Fruit fly (Drosophila melanogaster) whole organism, embryonic: Measurements from ENCODE around the gene CG15537.

Experiments used
- C15 ChIP-seq: fragments of 200-800 bp; sonication (Bioruptor generic); IDR thresholded peaks from 3 replicates; pipeline ENCODE4 v1.3.6; 2022; ENCODE audit warnings: missing biosample characterization, missing genetic modification characterization
- CG10209 ChIP-seq: fragments of 200-800 bp; sonication (Bioruptor generic); optimal IDR thresholded peaks from 3 replicates; lab custom pipeline; 2017; ENCODE audit warnings: missing biosample characterization, mild to moderate bottlenecking, missing genetic modification characterization, missing genetic modification reagents
- CG10959 ChIP-seq: fragments of 200-800 bp; sonication (Bioruptor generic); IDR thresholded peaks from 2 replicates; pipeline ENCODE4 v1.3.6; 2022; ENCODE audit warnings: missing biosample characterization, missing genetic modification characterization
- CG11398 ChIP-seq: fragments of 200-800 bp; sonication (Bioruptor generic); optimal IDR thresholded peaks from 2 replicates; lab custom pipeline; 2016; ENCODE audit warnings: missing biosample characterization, missing genetic modification characterization
- CG14710 ChIP-seq: fragments of 200-800 bp; sonication (Bioruptor generic); optimal IDR thresholded peaks from 3 replicates; lab custom pipeline; 2019; ENCODE audit warnings: missing biosample characterization, mild to moderate bottlenecking, missing genetic modification characterization, moderate library complexity
- CG15011 ChIP-seq: fragments of 200-800 bp; sonication (Bioruptor generic); optimal IDR thresholded peaks from 3 replicates; lab custom pipeline; 2018; ENCODE audit warnings: missing biosample characterization, mild to moderate bottlenecking, missing genetic modification characterization
- CG15479 ChIP-seq: fragments of 200-800 bp; sonication (Bioruptor generic); optimal IDR thresholded peaks from 3 replicates; lab custom pipeline; 2019; ENCODE audit warnings: missing biosample characterization, mild to moderate bottlenecking, missing genetic modification characterization, moderate library complexity
- CG17912 ChIP-seq: fragments of 200-800 bp; sonication (Bioruptor generic); optimal IDR thresholded peaks from 2 replicates; lab custom pipeline; 2018; ENCODE audit warnings: missing biosample characterization, mild to moderate bottlenecking, missing genetic modification characterization
- CG2120 ChIP-seq: fragments of 200-800 bp; sonication (Bioruptor generic); optimal IDR thresholded peaks from 3 replicates; lab custom pipeline; 2016; ENCODE audit warnings: missing biosample characterization, missing genetic modification characterization
- CG2129 ChIP-seq: fragments of 200-800 bp; sonication (Bioruptor generic); IDR thresholded peaks from 2 replicates; pipeline ENCODE4 v1.3.6; 2022; ENCODE audit warnings: missing biosample characterization, missing genetic modification characterization; ENCODE audit not compliant: partially characterized antibody
- CG3163 ChIP-seq: fragments of 200-800 bp; sonication (Bioruptor generic); optimal IDR thresholded peaks from 3 replicates; lab custom pipeline; 2016; ENCODE audit warnings: missing biosample characterization, missing genetic modification characterization
- CG42726 ChIP-seq: fragments of 200-800 bp; sonication (Bioruptor generic); IDR thresholded peaks from 2 replicates; pipeline ENCODE4 v1.3.6; 2022; ENCODE audit warnings: missing biosample characterization, missing genetic modification characterization; ENCODE audit not compliant: partially characterized antibody
- CG4424 ChIP-seq: fragments of 200-800 bp; sonication (Bioruptor generic); optimal IDR thresholded peaks from 3 replicates; lab custom pipeline; 2016; ENCODE audit warnings: missing biosample characterization, missing genetic modification characterization
- CG4820 ChIP-seq: fragments of 200-800 bp; sonication (Bioruptor generic); optimal IDR thresholded peaks from 3 replicates; lab custom pipeline; 2016; ENCODE audit warnings: missing biosample characterization, missing genetic modification characterization
- CG4854 ChIP-seq: fragments of 200-800 bp; sonication (Bioruptor generic); optimal IDR thresholded peaks from 2 replicates; lab custom pipeline; 2016; ENCODE audit warnings: missing biosample characterization, missing genetic modification characterization, inconsistent platforms
- CG7271 ChIP-seq: fragments of 200-800 bp; sonication (Bioruptor generic); optimal IDR thresholded peaks from 2 replicates; lab custom pipeline; 2018; ENCODE audit warnings: missing biosample characterization, mild to moderate bottlenecking, missing genetic modification characterization, moderate library complexity
- CoRest ChIP-seq: fragments of 200-800 bp; sonication (Bioruptor generic); optimal IDR thresholded peaks from 3 replicates; lab custom pipeline; 2018; ENCODE audit warnings: missing biosample characterization, mild to moderate bottlenecking, missing genetic modification characterization, moderate library complexity
- D ChIP-seq, 2 experiments: fragments of 200-800 bp in 1 of 2; fragments of >200 bp in 1 of 2; sonication (Bioruptor generic) in 1 of 2; optimal IDR thresholded peaks; 2 replicates in 1 of 2; 3 replicates in 1 of 2; lab custom pipeline; 2017; ENCODE audit warnings: mild to moderate bottlenecking in 1 of 2, missing biosample characterization in 1 of 2, missing genetic modification characterization in 1 of 2, missing genetic modification reagents in 1 of 2
- Dad ChIP-seq: fragments of 200-800 bp; sonication (Bioruptor generic); optimal IDR thresholded peaks from 3 replicates; lab custom pipeline; 2016; ENCODE audit warnings: missing biosample characterization, missing genetic modification characterization
- Dll ChIP-seq: fragments of 200-800 bp; sonication (Bioruptor generic); IDR thresholded peaks from 4 replicates; pipeline ENCODE4 v1.3.6; 2022; ENCODE audit warnings: missing biosample characterization, missing genetic modification characterization; ENCODE audit not compliant: partially characterized antibody
- Elba2 ChIP-seq: fragments of 200-800 bp; sonication (Bioruptor generic); optimal IDR thresholded peaks from 3 replicates; lab custom pipeline; 2016; ENCODE audit warnings: missing biosample characterization, missing genetic modification characterization
- Fer3 ChIP-seq: fragments of 200-800 bp; sonication (Bioruptor generic); optimal IDR thresholded peaks from 2 replicates; lab custom pipeline; 2018; ENCODE audit warnings: missing biosample characterization, mild to moderate bottlenecking, missing genetic modification characterization, moderate library complexity
- GATAe ChIP-seq: fragments of 200-800 bp; sonication (Bioruptor generic); conservative IDR thresholded peaks from 2 replicates; pipeline ENCODE4 v1.3.6; 2022; ENCODE audit warnings: missing biosample characterization, missing genetic modification characterization
- HmgZ ChIP-seq: fragments of 200-800 bp; sonication (Bioruptor generic); optimal IDR thresholded peaks from 2 replicates; lab custom pipeline; 2018; ENCODE audit warnings: missing biosample characterization, mild to moderate bottlenecking, missing genetic modification characterization
- Lhr ChIP-seq: fragments of 200-800 bp; sonication (Bioruptor generic); optimal IDR thresholded peaks from 3 replicates; lab custom pipeline; 2017; ENCODE audit warnings: mild to moderate bottlenecking, missing biosample characterization, missing genetic modification reagents, missing genetic modification characterization
- Lim3 ChIP-seq: fragments of 200-800 bp; sonication (Bioruptor generic); IDR thresholded peaks from 2 replicates; pipeline ENCODE4 v1.3.6; 2022; ENCODE audit warnings: missing biosample characterization, missing genetic modification characterization
- MBD-R2 ChIP-seq: fragments of 200-800 bp; sonication (Bioruptor generic); IDR thresholded peaks from 2 replicates; pipeline ENCODE4 v1.3.6; 2022; ENCODE audit warnings: missing biosample characterization, missing genetic modification characterization
- Optix ChIP-seq: fragments of 200-800 bp; sonication (Bioruptor generic); IDR thresholded peaks from 3 replicates; pipeline ENCODE4 v1.3.6; 2022; ENCODE audit warnings: missing biosample characterization, missing genetic modification characterization
- PHDP ChIP-seq: fragments of 200-800 bp; sonication (Bioruptor generic); optimal IDR thresholded peaks from 3 replicates; lab custom pipeline; 2018; ENCODE audit warnings: missing biosample characterization, mild to moderate bottlenecking, missing genetic modification characterization, moderate library complexity
- Ptx1 ChIP-seq: fragments of 200-800 bp; sonication (Bioruptor generic); IDR thresholded peaks from 2 replicates; pipeline ENCODE4 v1.3.6; 2022; ENCODE audit warnings: missing biosample characterization, missing genetic modification characterization
- al ChIP-seq: fragments of 200-800 bp; sonication (Bioruptor generic); IDR thresholded peaks from 2 replicates; pipeline ENCODE4 v1.3.6; 2022; ENCODE audit warnings: missing biosample characterization, missing genetic modification characterization
- amos ChIP-seq: fragments of 200-800 bp; sonication (Bioruptor generic); IDR thresholded peaks from 2 replicates; pipeline ENCODE4 v1.3.6; 2022; ENCODE audit warnings: missing biosample characterization, missing genetic modification characterization; ENCODE audit not compliant: partially characterized antibody
- bbx ChIP-seq: fragments of 200-800 bp; sonication (Bioruptor generic); IDR thresholded peaks from 2 replicates; pipeline ENCODE4 v1.3.6; 2022; ENCODE audit warnings: missing biosample characterization, missing genetic modification characterization; ENCODE audit not compliant: partially characterized antibody
- chinmo ChIP-seq: fragments of 200-800 bp; sonication (Bioruptor generic); IDR thresholded peaks from 4 replicates; pipeline ENCODE4 v1.3.6; 2022; ENCODE audit warnings: missing biosample characterization, missing genetic modification characterization; ENCODE audit not compliant: partially characterized antibody
- dati ChIP-seq: fragments of 200-800 bp; sonication (Bioruptor generic); IDR thresholded peaks from 2 replicates; pipeline ENCODE4 v1.3.6; 2022; ENCODE audit warnings: missing biosample characterization, missing genetic modification characterization
- dmrt11E ChIP-seq: fragments of 200-800 bp; sonication (Bioruptor generic); optimal IDR thresholded peaks from 3 replicates; lab custom pipeline; 2018; ENCODE audit warnings: missing biosample characterization, mild to moderate bottlenecking, missing genetic modification characterization, moderate library complexity
- dmrt99B ChIP-seq: fragments of 200-800 bp; sonication (Bioruptor generic); optimal IDR thresholded peaks from 2 replicates; lab custom pipeline; 2018; ENCODE audit warnings: missing biosample characterization, mild to moderate bottlenecking, missing genetic modification characterization, moderate library complexity
- gsb-n ChIP-seq: fragments of 200-800 bp; sonication (Bioruptor generic); optimal IDR thresholded peaks from 3 replicates; lab custom pipeline; 2018; ENCODE audit warnings: missing biosample characterization, mild to moderate bottlenecking, missing genetic modification characterization
- jigr1 ChIP-seq: fragments of 200-800 bp; sonication (Bioruptor generic); IDR thresholded peaks from 3 replicates; pipeline ENCODE4 v1.3.6; 2022; ENCODE audit warnings: missing biosample characterization, missing genetic modification characterization
- jumu ChIP-seq: fragments of 200-800 bp; sonication (Bioruptor generic); optimal IDR thresholded peaks from 3 replicates; lab custom pipeline; 2016; ENCODE audit warnings: missing biosample characterization, missing genetic modification characterization
- ken ChIP-seq: fragments of 200-800 bp; sonication (Bioruptor generic); IDR thresholded peaks from 3 replicates; pipeline ENCODE4 v1.3.6; 2022; ENCODE audit warnings: missing biosample characterization, missing genetic modification characterization
- p53 ChIP-seq: fragments of 200-800 bp; sonication (Bioruptor generic); optimal IDR thresholded peaks from 2 replicates; lab custom pipeline; 2016; ENCODE audit warnings: missing biosample characterization, missing genetic modification characterization
- sim ChIP-seq: fragments of 200-800 bp; sonication (Bioruptor generic); IDR thresholded peaks from 2 replicates; pipeline ENCODE4 v1.3.6; 2022; ENCODE audit warnings: missing biosample characterization, missing genetic modification characterization
- slbo ChIP-seq: fragments of 200-800 bp; sonication (Bioruptor generic); IDR thresholded peaks from 2 replicates; pipeline ENCODE4 v1.3.6; 2022; ENCODE audit warnings: missing biosample characterization, missing genetic modification characterization
- vfl ChIP-seq: fragments of 200-800 bp; sonication (Bioruptor generic); optimal IDR thresholded peaks from 2 replicates; lab custom pipeline; 2016; ENCODE audit warnings: missing biosample characterization, missing genetic modification characterization
- wdn ChIP-seq: fragments of 200-800 bp; sonication (Bioruptor generic); IDR thresholded peaks from 2 replicates; pipeline ENCODE4 v1.3.6; 2022; ENCODE audit warnings: missing biosample characterization, missing genetic modification characterization
- zf30C ChIP-seq: fragments of 200-800 bp; sonication (Bioruptor generic); optimal IDR thresholded peaks from 3 replicates; lab custom pipeline; 2018; ENCODE audit warnings: missing biosample characterization, mild to moderate bottlenecking, missing genetic modification characterization

CG15537 gene

dm6 chr3R:30387515-30388178 is 55.8 kb downstream of the CG15537 start, which contains the start of the genes Fer2LCH and Fer1HCH (continued):
- TF ChIP-seq amos (GFP tag; lab: Robert Waterston, UW) (peak; percentile 31; the same call in 1 of the 2 replicates), p53 (GFP tag; lab: Kevin White, UChicago) (no peak), CG3163 (peak; percentile 78), CG4854 (GFP tag; lab: Kevin White, UChicago) (no peak), Dll (GFP tag; lab: Robert Waterston, UW) (0 out of 4 replicates have a peak, but pooled peaks have one; percentile 5), Lim3 (no peak), chinmo (GFP tag; lab: Robert Waterston, UW) (peak; percentile 90; the same call in 3 of the 4 replicates), CG42726 (GFP tag; lab: Robert Waterston, UW) (0 out of 2 replicates have a peak, but pooled peaks have one; percentile 11), HmgZ (peak; percentile 5), bbx (GFP tag; lab: Robert Waterston, UW) (0 out of 2 replicates have a peak, but pooled peaks have one; percentile 45)

DNA sequence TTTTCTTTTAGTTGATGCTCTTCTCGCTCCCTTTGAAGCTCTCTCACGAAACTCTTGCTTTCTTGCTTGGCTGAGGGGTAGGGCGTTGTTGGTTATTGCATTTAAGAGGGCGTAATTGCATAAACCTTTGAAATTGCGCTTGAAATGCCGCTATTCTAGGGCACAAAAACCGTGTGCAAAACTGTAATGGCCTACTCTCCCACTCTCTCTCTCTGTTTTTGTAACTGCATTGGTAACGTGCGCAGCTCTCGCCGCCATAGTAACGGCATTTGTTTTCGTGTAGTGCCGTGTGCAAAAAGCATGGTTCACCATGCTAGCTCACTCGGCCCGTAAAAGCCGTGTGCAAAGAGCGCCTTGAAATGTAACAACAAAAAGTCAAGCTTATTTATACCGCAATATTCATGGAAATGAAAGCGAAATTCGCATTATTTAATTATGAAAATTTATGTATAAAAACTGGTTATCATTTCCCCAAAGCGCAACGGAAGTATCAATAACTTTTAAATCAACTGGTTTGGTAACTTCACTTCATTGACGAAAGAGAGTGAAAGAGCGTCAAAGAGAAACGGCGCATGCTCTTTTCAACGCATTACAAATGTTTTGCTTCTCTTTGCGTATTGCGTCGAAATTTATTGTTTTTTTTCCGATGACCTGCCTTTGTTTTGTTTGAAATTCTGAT is 56.5 kb downstream of the CG15537 start:
- TF ChIP-seq C15 (GFP tag; lab: Robert Waterston, UW), result no peak
- TF ChIP-seq vfl (GFP tag; lab: Kevin White, UChicago), result no peak
- TF ChIP-seq jigr1, result no peak
- TF ChIP-seq sim (GFP tag; lab: Robert Waterston, UW), result no peak
- TF ChIP-seq gsb-n (tag; lab: Kevin White, UChicago), result no peak
- TF ChIP-seq jumu (GFP tag; lab: Kevin White, UChicago), result no peak
- no peak for TF ChIP-seq CG2120 (GFP tag; lab: Kevin White, UChicago)
- no peak for TF ChIP-seq Lhr (GFP tag; lab: Kevin White, UChicago)
- TF ChIP-seq CG15479 (GFP tag; lab: Kevin White, UChicago), result peak; percentile 82
- TF ChIP-seq wdn (GFP tag; lab: Robert Waterston, UW), result no peak
- TF ChIP-seq CG11398 (GFP tag; lab: Kevin White, UChicago), result no peak
- TF ChIP-seq al (GFP tag; lab: Robert Waterston, UW), result no peak
- TF ChIP-seq ken (GFP tag; lab: Robert Waterston, UW), result no peak
- TF ChIP-seq dati (GFP tag; lab: Robert Waterston, UW), result no peak
- no peak for TF ChIP-seq Fer3
- TF ChIP-seq Dad (GFP tag; lab: Kevin White, UChicago), result no peak
- no peak for TF ChIP-seq CG15011 (GFP tag; lab: Kevin White, UChicago)
- peak; percentile 0 for TF ChIP-seq CoRest (tag; lab: Kevin White, UChicago)
- no peak for TF ChIP-seq CG10959 (GFP tag; lab: Robert Waterston, UW)
- no peak for TF ChIP-seq dmrt99B (tag; lab: Kevin White, UChicago)
- TF ChIP-seq zf30C (GFP tag; lab: Kevin White, UChicago), result no peak
- TF ChIP-seq MBD-R2 (GFP tag; lab: Robert Waterston, UW), result no peak
- TF ChIP-seq PHDP (tag; lab: Kevin White, UChicago), result no peak
- TF ChIP-seq GATAe (GFP tag; lab: Robert Waterston, UW), result no peak
- no peak for TF ChIP-seq slbo (GFP tag; lab: Robert Waterston, UW)
- TF ChIP-seq CG10209, result no peak
- no peak for TF ChIP-seq CG2129
- TF ChIP-seq Ptx1 (GFP tag; lab: Robert Waterston, UW), result no peak
- no peak for TF ChIP-seq CG17912 (GFP tag; lab: Kevin White, UChicago)
- no peak for TF ChIP-seq CG4820 (GFP tag; lab: Kevin White, UChicago)
- TF ChIP-seq Elba2 (GFP tag; lab: Kevin White, UChicago), result no peak
- no peak for TF ChIP-seq CG7271 (tag; lab: Kevin White, UChicago)
- no peak for TF ChIP-seq dmrt11E (tag; lab: Kevin White, UChicago)
- no peak for TF ChIP-seq CG14710 (tag; lab: Kevin White, UChicago)
- no peak for TF ChIP-seq CG4424 (GFP tag; lab: Kevin White, UChicago)
- no peak for TF ChIP-seq Optix (GFP tag; lab: Robert Waterston, UW)
- no peak for TF ChIP-seq D (optimal IDR thresholded peaks at IDR 0.05; lab: Kevin White, UChicago)
- no peak for TF ChIP-seq D (GFP tag; optimal IDR thresholded peaks at IDR 0.05; lab: Kevin White, UChicago)
